Fruit fly (Drosophila melanogaster) whole organism, embryonic: Measurements from ENCODE around the gene par-6.
A peak's percentile ranks its signal among the peaks of the same experiment; 100 is the strongest.

Experiments used
- CG10366 ChIP-seq: fragments of 200-800 bp; sonication (Bioruptor generic); IDR thresholded peaks from 2 replicates; pipeline ENCODE4 v1.3.6; 2022; ENCODE audit warnings: missing biosample characterization, missing genetic modification characterization
- CG10462 ChIP-seq: fragments of 200-800 bp; sonication (Bioruptor generic); optimal IDR thresholded peaks from 2 replicates; lab custom pipeline; 2016; ENCODE audit warnings: missing biosample characterization, missing genetic modification characterization
- CG10654 ChIP-seq: fragments of 200-800 bp; sonication (Bioruptor generic); optimal IDR thresholded peaks from 2 replicates; lab custom pipeline; 2016; ENCODE audit warnings: missing biosample characterization, missing genetic modification characterization
- CG11560 ChIP-seq: fragments of 200-800 bp; sonication (Bioruptor generic); IDR thresholded peaks from 3 replicates; pipeline ENCODE4 v1.3.6; 2022; ENCODE audit warnings: missing biosample characterization, missing genetic modification characterization
- CG14014 ChIP-seq: fragments of 200-800 bp; sonication (Bioruptor generic); IDR thresholded peaks from 2 replicates; pipeline ENCODE4 v1.3.6; 2022; ENCODE audit warnings: missing biosample characterization, missing genetic modification characterization
- CG16779 ChIP-seq: fragments of 200-800 bp; sonication (Bioruptor generic); IDR thresholded peaks from 2 replicates; pipeline ENCODE4 v1.3.6; 2022; ENCODE audit warnings: missing biosample characterization, missing genetic modification characterization
- CG17186 ChIP-seq: fragments of 200-800 bp; sonication (Bioruptor generic); optimal IDR thresholded peaks from 3 replicates; lab custom pipeline; 2017; ENCODE audit warnings: missing biosample characterization, missing genetic modification reagents, missing genetic modification characterization
- CG2129 ChIP-seq: fragments of 200-800 bp; sonication (Bioruptor generic); IDR thresholded peaks from 2 replicates; pipeline ENCODE4 v1.3.6; 2022; ENCODE audit warnings: missing biosample characterization, missing genetic modification characterization; ENCODE audit not compliant: partially characterized antibody
- CG32532 ChIP-seq: fragments of 200-800 bp; sonication (Bioruptor generic); IDR thresholded peaks from 2 replicates; pipeline ENCODE4 v1.3.6; 2022; ENCODE audit warnings: missing biosample characterization, missing genetic modification characterization
- CG4360 ChIP-seq: fragments of 200-800 bp; sonication (Bioruptor generic); IDR thresholded peaks from 2 replicates; pipeline ENCODE4 v1.3.6; 2022; ENCODE audit warnings: missing biosample characterization, missing genetic modification characterization
- CG43689 ChIP-seq: fragments of 200-800 bp; sonication (Bioruptor generic); IDR thresholded peaks from 2 replicates; pipeline ENCODE4 v1.3.6; 2022; ENCODE audit warnings: missing biosample characterization, missing genetic modification characterization
- CG6791 ChIP-seq: fragments of 200-800 bp; sonication (Bioruptor generic); IDR thresholded peaks from 3 replicates; pipeline ENCODE4 v1.3.6; 2022; ENCODE audit warnings: missing biosample characterization, missing genetic modification characterization; ENCODE audit not compliant: partially characterized antibody
- CG7745 ChIP-seq: fragments of 200-800 bp; sonication (Bioruptor generic); optimal IDR thresholded peaks from 2 replicates; lab custom pipeline; 2018; ENCODE audit warnings: missing biosample characterization, mild to moderate bottlenecking, missing genetic modification characterization, moderate library complexity
- CG7786 ChIP-seq: fragments of 200-800 bp; sonication (Bioruptor generic); optimal IDR thresholded peaks from 2 replicates; lab custom pipeline; 2016; ENCODE audit warnings: missing biosample characterization, missing genetic modification characterization
- CG8290 ChIP-seq, 3 experiments: fragments of 200-800 bp; sonication (Bioruptor generic); optimal IDR thresholded peaks; 2 replicates each; lab custom pipeline; 2016 to 2019; ENCODE audit warnings: missing biosample characterization in 3 of 3, missing genetic modification characterization in 3 of 3, mild to moderate bottlenecking in 2 of 3, moderate library complexity in 1 of 3
- CG9727 ChIP-seq: fragments of 200-800 bp; sonication (Bioruptor generic); optimal IDR thresholded peaks from 3 replicates; lab custom pipeline; 2017; ENCODE audit warnings: missing biosample characterization, mild to moderate bottlenecking, missing genetic modification characterization
- CG9817 ChIP-seq: fragments of 200-800 bp; sonication (Bioruptor generic); optimal IDR thresholded peaks from 2 replicates; lab custom pipeline; 2018; ENCODE audit warnings: missing biosample characterization, mild to moderate bottlenecking, missing genetic modification characterization, moderate library complexity
- Camta ChIP-seq: fragments of 200-800 bp; sonication (Bioruptor generic); optimal IDR thresholded peaks from 2 replicates; lab custom pipeline; 2016; ENCODE audit warnings: missing biosample characterization, missing genetic modification characterization
- CoRest ChIP-seq: fragments of 200-800 bp; sonication (Bioruptor generic); optimal IDR thresholded peaks from 3 replicates; lab custom pipeline; 2018; ENCODE audit warnings: missing biosample characterization, mild to moderate bottlenecking, missing genetic modification characterization, moderate library complexity
- Dip2 ChIP-seq: fragments of 200-800 bp; sonication (Bioruptor generic); IDR thresholded peaks from 2 replicates; pipeline ENCODE4 v1.3.6; 2022; ENCODE audit warnings: missing biosample characterization, missing genetic modification characterization
- Doc3 ChIP-seq: fragments of 200-800 bp; sonication (Bioruptor generic); IDR thresholded peaks from 3 replicates; pipeline ENCODE4 v1.3.6; 2022; ENCODE audit warnings: missing biosample characterization, missing genetic modification characterization; ENCODE audit not compliant: partially characterized antibody
- Dp ChIP-seq: fragments of 200-800 bp; sonication (Bioruptor generic); optimal IDR thresholded peaks from 2 replicates; lab custom pipeline; 2018; ENCODE audit warnings: missing biosample characterization, mild to moderate bottlenecking, missing genetic modification characterization, moderate library complexity
- Dref ChIP-seq: fragments of 200-800 bp; sonication (Bioruptor generic); IDR thresholded peaks from 2 replicates; pipeline ENCODE4 v1.3.6; 2022; ENCODE audit warnings: missing biosample characterization, missing genetic modification characterization
- Elba2 ChIP-seq: fragments of 200-800 bp; sonication (Bioruptor generic); optimal IDR thresholded peaks from 3 replicates; lab custom pipeline; 2016; ENCODE audit warnings: missing biosample characterization, missing genetic modification characterization
- Ets97D ChIP-seq: fragments of 200-800 bp; sonication (Bioruptor generic); optimal IDR thresholded peaks from 3 replicates; lab custom pipeline; 2016; ENCODE audit warnings: missing biosample characterization, missing genetic modification characterization
- Fer3 ChIP-seq: fragments of 200-800 bp; sonication (Bioruptor generic); optimal IDR thresholded peaks from 2 replicates; lab custom pipeline; 2018; ENCODE audit warnings: missing biosample characterization, mild to moderate bottlenecking, missing genetic modification characterization, moderate library complexity
- Gsc ChIP-seq: fragments of 200-800 bp; sonication (Bioruptor generic); IDR thresholded peaks from 2 replicates; pipeline ENCODE4 v1.3.6; 2022; ENCODE audit warnings: missing biosample characterization, missing genetic modification characterization
- Hey ChIP-seq: fragments of 200-800 bp; sonication (Bioruptor generic); optimal IDR thresholded peaks from 3 replicates; lab custom pipeline; 2018; ENCODE audit warnings: missing biosample characterization, mild to moderate bottlenecking, missing genetic modification characterization
- Hr39 ChIP-seq: fragments of >200 bp; optimal IDR thresholded peaks from 2 replicates; lab custom pipeline; 2017
- Med ChIP-seq: fragments of 200-800 bp; sonication (Bioruptor generic); peaks from one replicate; lab custom pipeline; 2016; ENCODE audit warnings: missing biosample characterization, missing genetic modification characterization, mild to moderate bottlenecking, inconsistent platforms, moderate library complexity
- Mes4 ChIP-seq: fragments of 200-800 bp; sonication (Bioruptor generic); optimal IDR thresholded peaks from 2 replicates; lab custom pipeline; 2016; ENCODE audit warnings: missing biosample characterization, missing genetic modification characterization
- Nf-YA ChIP-seq: fragments of 200-800 bp; sonication (Bioruptor generic); IDR thresholded peaks from 2 replicates; pipeline ENCODE4 v1.3.6; 2022; ENCODE audit warnings: missing biosample characterization, missing genetic modification characterization
- Nf-YC ChIP-seq: fragments of 200-800 bp; optimal IDR thresholded peaks from 3 replicates; lab custom pipeline; 2019; ENCODE audit warnings: missing biosample characterization, mild to moderate bottlenecking, missing genetic modification characterization, moderate library complexity
- Pdp1 ChIP-seq, 2 experiments: fragments of 200-800 bp; sonication (Bioruptor generic); optimal IDR thresholded peaks; 3 replicates each; lab custom pipeline; 2016; ENCODE audit warnings: missing biosample characterization in 2 of 2, missing genetic modification characterization in 2 of 2, mild to moderate bottlenecking in 1 of 2, moderate library complexity in 1 of 2
- ab ChIP-seq: fragments of 200-800 bp; sonication (Bioruptor generic); optimal IDR thresholded peaks from 2 replicates; lab custom pipeline; 2016; ENCODE audit warnings: missing biosample characterization, missing genetic modification characterization
- ac ChIP-seq: fragments of 200-800 bp; sonication (Bioruptor generic); optimal IDR thresholded peaks from 3 replicates; lab custom pipeline; 2017; ENCODE audit warnings: missing biosample characterization, mild to moderate bottlenecking, missing genetic modification characterization
- ap ChIP-seq: fragments of 200-800 bp; sonication (Bioruptor generic); IDR thresholded peaks from 2 replicates; pipeline ENCODE4 v1.3.6; 2022; ENCODE audit warnings: missing biosample characterization, missing genetic modification characterization
- bsh ChIP-seq, 2 experiments: fragments of 200-800 bp; sonication (Bioruptor generic); optimal IDR thresholded peaks; 2 replicates each; lab custom pipeline; 2017 to 2018; ENCODE audit warnings: mild to moderate bottlenecking in 2 of 2, missing biosample characterization in 2 of 2, missing genetic modification characterization in 2 of 2, moderate library complexity in 1 of 2
- dpn ChIP-seq, 2 experiments: fragments of 200-800 bp; sonication (Bioruptor generic); optimal IDR thresholded peaks; 3 replicates each; lab custom pipeline; 2016; ENCODE audit warnings: missing biosample characterization in 2 of 2, missing genetic modification characterization in 2 of 2
- grau ChIP-seq: fragments of 200-800 bp; optimal IDR thresholded peaks from 3 replicates; lab custom pipeline; 2019; ENCODE audit warnings: missing biosample characterization, mild to moderate bottlenecking, missing genetic modification characterization, moderate library complexity
- lbe ChIP-seq: fragments of 200-800 bp; sonication (Bioruptor generic); optimal IDR thresholded peaks from 2 replicates; lab custom pipeline; 2016; ENCODE audit warnings: missing biosample characterization, mild to moderate bottlenecking, missing genetic modification characterization
- maf-S ChIP-seq: fragments of 200-800 bp; sonication (Bioruptor generic); optimal IDR thresholded peaks from 2 replicates; lab custom pipeline; 2016; ENCODE audit warnings: missing biosample characterization, missing genetic modification characterization
- mam ChIP-seq: fragments of 200-800 bp; sonication (Bioruptor generic); optimal IDR thresholded peaks from 3 replicates; lab custom pipeline; 2016; ENCODE audit warnings: missing biosample characterization, missing genetic modification characterization
- onecut ChIP-seq: fragments of 200-800 bp; sonication (Bioruptor generic); IDR thresholded peaks from 2 replicates; pipeline ENCODE4 v1.3.6; 2022; ENCODE audit warnings: missing biosample characterization, missing genetic modification characterization
- pita ChIP-seq: fragments of 200-800 bp; sonication (Bioruptor generic); optimal IDR thresholded peaks from 2 replicates; lab custom pipeline; 2017; ENCODE audit warnings: missing biosample characterization, mild to moderate bottlenecking, missing genetic modification characterization
- pros ChIP-seq: fragments of 200-800 bp; sonication (Bioruptor generic); optimal IDR thresholded peaks from 3 replicates; lab custom pipeline; 2019; ENCODE audit warnings: missing biosample characterization, mild to moderate bottlenecking, missing genetic modification characterization, moderate library complexity
- scrt ChIP-seq: fragments of 200-800 bp; sonication (Bioruptor generic); optimal IDR thresholded peaks from 2 replicates; lab custom pipeline; 2018; ENCODE audit warnings: missing biosample characterization, mild to moderate bottlenecking, missing genetic modification characterization, moderate library complexity
- sens ChIP-seq: fragments of 200-800 bp; sonication (Bioruptor generic); peaks from one replicate; lab custom pipeline; 2016; ENCODE audit warnings: missing biosample characterization, missing genetic modification characterization
- ttk ChIP-seq: fragments of 200-800 bp; sonication (Bioruptor generic); IDR thresholded peaks from 2 replicates; pipeline ENCODE4 v2.1.2; 2022; ENCODE audit warnings: missing biosample characterization, missing genetic modification characterization
- zen2 ChIP-seq: fragments of 200-800 bp; sonication (Bioruptor generic); IDR thresholded peaks from 3 replicates; pipeline ENCODE4 v1.3.6; 2022; ENCODE audit warnings: missing biosample characterization, missing genetic modification characterization; ENCODE audit not compliant: partially characterized antibody

par-6 gene

DNA sequence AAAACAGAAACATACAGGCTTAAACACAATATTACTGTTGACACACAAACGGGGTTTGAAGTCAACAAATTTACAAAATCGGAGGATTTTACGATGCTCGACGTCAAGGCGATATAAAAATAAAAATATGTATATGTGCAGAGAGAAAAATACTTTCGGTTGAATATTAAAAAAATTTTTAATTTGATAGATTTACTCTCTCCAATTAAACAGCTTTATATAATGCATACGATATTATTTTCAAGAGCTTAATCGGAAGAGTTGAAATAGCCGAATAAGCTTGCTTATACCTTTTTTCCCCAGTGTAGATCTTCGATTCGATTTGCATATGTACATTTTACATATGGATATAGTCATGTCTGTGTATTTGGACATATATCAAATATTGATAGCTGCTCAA lies 6.5 kb upstream of the par-6 start (continued):
- TF ChIP-seq onecut (GFP tag; lab: Robert Waterston, UW) (peak; percentile 47; the same call in 1 of the 2 replicates), ap (GFP tag; lab: Robert Waterston, UW) (no peak), CG4360 (GFP tag; lab: Robert Waterston, UW) (no peak), CG7786 (GFP tag; lab: Kevin White, UChicago) (peak; percentile 18), CG8290 (GFP tag; optimal IDR thresholded peaks at IDR 0.05; lab: Kevin White, UChicago) (no peak), CG8290 (tag; optimal IDR thresholded peaks at IDR 0.05; lab: Kevin White, UChicago) (peak in 1 of 2 experiments; percentile 67), CG11560 (tag; lab: Robert Waterston, UW) (no peak), Camta (GFP tag; lab: Kevin White, UChicago) (no peak), Dref (GFP tag; lab: Robert Waterston, UW) (no peak), Doc3 (GFP tag; lab: Robert Waterston, UW) (no peak), ttk (GFP tag; lab: Robert Waterston, UW) (peak; percentile 50; the same call in 1 of the 2 replicates), Nf-YA (no peak), CG10654 (no peak), CG6791 (GFP tag; lab: Robert Waterston, UW) (no peak), Gsc (GFP tag; lab: Robert Waterston, UW) (no peak), ac (GFP tag; lab: Kevin White, UChicago) (no peak), CG9727 (GFP tag; lab: Kevin White, UChicago) (peak; percentile 50), CoRest (tag; lab: Kevin White, UChicago) (peak; percentile 77), mam (GFP tag; lab: Kevin White, UChicago) (peak; percentile 24), zen2 (GFP tag; lab: Robert Waterston, UW) (no peak), ab (GFP tag; lab: Kevin White, UChicago) (no peak), Hey (tag; lab: Kevin White, UChicago) (no peak), Fer3 (tag; lab: Kevin White, UChicago) (peak; percentile 68), CG43689 (GFP tag; lab: Robert Waterston, UW) (0 out of 2 replicates have a peak, but pooled peaks have one; percentile 47)
- TF ChIP-seq, all 482 proteins: peak for 197

DNA sequence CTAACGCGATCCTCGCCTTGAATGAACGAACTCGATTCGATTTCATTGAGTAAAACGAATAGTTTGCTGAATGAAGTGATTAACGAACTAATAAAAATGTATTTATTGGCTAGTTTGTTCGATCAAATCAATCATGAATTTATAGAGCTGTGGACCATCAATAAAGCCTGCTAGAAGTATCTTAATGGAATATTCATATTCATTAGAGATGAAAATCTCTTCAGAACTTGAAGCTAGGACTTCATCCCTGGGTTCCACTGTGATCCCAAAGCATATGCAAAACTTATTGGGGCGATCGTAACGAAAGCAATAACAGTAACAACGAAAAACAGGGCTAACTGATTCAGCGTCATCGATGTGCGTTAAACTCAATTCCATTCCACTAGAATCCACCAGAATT lies 5.9 kb upstream of the par-6 start:
- TF ChIP-seq Nf-YC (tag; lab: Kevin White, UChicago) (no peak), CG14014 (no peak), Hr39 (no peak), CG9817 (peak; percentile 4), dpn (GFP tag; optimal IDR thresholded peaks at IDR 0.05; lab: Kevin White, UChicago) (no peak), Med (GFP tag; lab: Kevin White, UChicago) (peak; percentile 19), scrt (GFP tag; lab: Kevin White, UChicago) (no peak), CG10654 (no peak), sens (GFP tag; lab: Kevin White, UChicago) (peak; percentile 41), CG7745 (tag; lab: Kevin White, UChicago) (no peak), Dp (no peak), CG16779 (no peak), grau (peak; percentile 60), CG32532 (GFP tag; lab: Robert Waterston, UW) (0 out of 2 replicates have a peak, but pooled peaks have one; percentile 19)

DNA sequence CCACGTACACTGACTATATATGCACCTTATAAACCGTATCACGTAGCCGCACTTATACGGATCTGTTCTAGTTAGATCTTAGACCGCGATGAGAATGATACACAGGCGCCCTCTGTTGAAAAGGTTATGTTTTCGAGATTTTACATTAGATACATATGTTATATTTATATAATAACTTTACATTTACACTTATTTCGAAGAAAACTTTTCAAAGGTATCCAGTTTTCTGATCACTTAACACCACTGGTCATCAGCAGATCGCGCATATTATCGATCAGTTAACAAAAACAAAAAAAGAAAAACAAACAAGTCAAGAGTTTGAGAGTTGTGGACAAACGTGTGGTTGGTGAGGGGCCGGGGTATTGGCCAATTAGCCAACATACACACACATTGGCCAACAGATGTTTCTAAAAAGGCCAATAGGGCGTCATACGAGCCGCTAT lies 5.4 kb upstream of the par-6 start:
- peak in 1 of 2 experiments; percentile 16 for TF ChIP-seq Pdp1 (GFP tag; optimal IDR thresholded peaks at IDR 0.05; lab: Kevin White, UChicago)
- TF ChIP-seq pita (GFP tag; lab: Kevin White, UChicago), result peak; percentile 4
- no peak for TF ChIP-seq CG10366 (GFP tag; lab: Robert Waterston, UW)
- no peak for TF ChIP-seq Ets97D
- TF ChIP-seq CG17186 (GFP tag; lab: Kevin White, UChicago), result no peak
- TF ChIP-seq Mes4, result no peak
- no peak for TF ChIP-seq maf-S (GFP tag; lab: Kevin White, UChicago)
- peak; percentile 76 for TF ChIP-seq Dip2 (GFP tag; lab: Robert Waterston, UW)
- TF ChIP-seq CG10462 (GFP tag; lab: Kevin White, UChicago), result no peak
- TF ChIP-seq pros (GFP tag; lab: Kevin White, UChicago), result no peak
- no peak for TF ChIP-seq lbe (GFP tag; lab: Kevin White, UChicago)
- no peak for TF ChIP-seq CG2129 (GFP tag; lab: Robert Waterston, UW)
- peak; percentile 59 for TF ChIP-seq Elba2 (GFP tag; lab: Kevin White, UChicago)
- no peak for TF ChIP-seq bsh (GFP tag; optimal IDR thresholded peaks at IDR 0.05; lab: Kevin White, UChicago)
